Fruit fly (Drosophila melanogaster): ENCODE measurements around the gene Atg8a.

The Atg8a gene

dm6 chrX:10731357-10731756 is 36.8 kb downstream of the Atg8a start (continued):
- TF ChIP-seq Hr78 (GFP tag; optimal IDR thresholded peaks at IDR 0.05) (no peak), CG5953 (GFP tag; IDR thresholded peaks at IDR 0.05) (no peak), CG9797 (GFP tag; optimal IDR thresholded peaks at IDR 0.05) (no peak), insv (GFP tag; optimal IDR thresholded peaks at IDR 0.05) (peak in 1 of 2 experiments; percentile 18), Ravus (GFP tag; IDR thresholded peaks at IDR 0.05) (no peak), chinmo (GFP tag; IDR thresholded peaks at IDR 0.05; ENCODE audit: partially characterized antibody) (0 out of 4 replicates have a peak, but pooled peaks have one; percentile 73), CG12104 (GFP tag; optimal IDR thresholded peaks at IDR 0.05) (no peak), CG16863 (GFP tag; optimal IDR thresholded peaks at IDR 0.05) (no peak), wek (GFP tag; optimal IDR thresholded peaks at IDR 0.05) (peak; percentile 37), lbe (GFP tag; optimal IDR thresholded peaks at IDR 0.05) (no peak), NfI (GFP tag; optimal IDR thresholded peaks at IDR 0.05) (no peak), CG6254 (GFP tag; optimal IDR thresholded peaks at IDR 0.05) (no peak), chif (GFP tag; optimal IDR thresholded peaks at IDR 0.05) (no peak), sr (GFP tag; IDR thresholded peaks at IDR 0.05) (no peak), jumu (GFP tag; optimal IDR thresholded peaks at IDR 0.05) (no peak), disco-r (GFP tag; optimal IDR thresholded peaks at IDR 0.05) (no peak), slou (GFP tag; optimal IDR thresholded peaks at IDR 0.05) (no peak), CG1832 (GFP tag; optimal IDR thresholded peaks at IDR 0.05) (peak; percentile 22), CG17912 (GFP tag; optimal IDR thresholded peaks at IDR 0.05) (no peak), Xrp1 (GFP tag; IDR thresholded peaks at IDR 0.05) (no peak), dmrt11E (tag; optimal IDR thresholded peaks at IDR 0.05) (no peak), CG11398 (GFP tag; optimal IDR thresholded peaks at IDR 0.05) (no peak), CG12155 (GFP tag; optimal IDR thresholded peaks at IDR 0.05) (no peak), lola (GFP tag; optimal IDR thresholded peaks at IDR 0.05) (no peak), CG1792 (GFP tag; optimal IDR thresholded peaks at IDR 0.05) (no peak), CG10147 (GFP tag; optimal IDR thresholded peaks at IDR 0.05) (no peak), pros (GFP tag; optimal IDR thresholded peaks at IDR 0.05) (peak; percentile 94), HmgZ (tag; optimal IDR thresholded peaks at IDR 0.05) (no peak), Jarid2 (GFP tag; optimal IDR thresholded peaks at IDR 0.05) (no peak), CG11560 (tag; IDR thresholded peaks at IDR 0.05) (no peak), CG10565 (GFP tag; optimal IDR thresholded peaks at IDR 0.05) (no peak), CG18011 (GFP tag; optimal IDR thresholded peaks at IDR 0.05) (no peak), CG13287 (GFP tag; IDR thresholded peaks at IDR 0.05; ENCODE audit: partially characterized antibody) (no peak), CG11695 (GFP tag; IDR thresholded peaks at IDR 0.05) (no peak), CG18599 (GFP tag; optimal IDR thresholded peaks at IDR 0.05) (no peak), Bdp1 (GFP tag; optimal IDR thresholded peaks at IDR 0.05) (no peak), cg (GFP tag; optimal IDR thresholded peaks at IDR 0.05) (peak; percentile 84), ind (GFP tag; optimal IDR thresholded peaks at IDR 0.05) (no peak), MESR4 (GFP tag; optimal IDR thresholded peaks at IDR 0.05) (no peak), CG33213 (GFP tag; optimal IDR thresholded peaks at IDR 0.05) (no peak), ATbp (GFP tag; optimal IDR thresholded peaks at IDR 0.05) (no peak), ase (GFP tag; IDR thresholded peaks at IDR 0.05) (no peak), bcd (GFP tag; optimal IDR thresholded peaks at IDR 0.05) (no peak), CG13296 (GFP tag; optimal IDR thresholded peaks at IDR 0.05) (no peak), kni (GFP tag; optimal IDR thresholded peaks at IDR 0.05) (peak; percentile 77), C15 (GFP tag; IDR thresholded peaks at IDR 0.05) (no peak), slp2 (GFP tag; optimal IDR thresholded peaks at IDR 0.05) (no peak), Mes4 (GFP tag; optimal IDR thresholded peaks at IDR 0.05) (no peak), Oaz (GFP tag; IDR thresholded peaks at IDR 0.05) (no peak), sd (tag; optimal IDR thresholded peaks at IDR 0.05) (peak; percentile 50), Ets65A (GFP tag) (no peak)
